Worm (Caenorhabditis elegans) whole organism, late embryonic: ENCODE results near the gene dnj-19.

ENCODE experiments used
- ceh-24 ChIP-seq: sonication (generic microtip); optimal IDR thresholded peaks from 2 replicates; lab custom pipeline; 2016; ENCODE audit warnings: mild to moderate bottlenecking, missing genetic modification characterization, missing compliant biosample characterization
- dve-1 ChIP-seq: sonication (generic microtip); optimal IDR thresholded peaks from 2 replicates; lab custom pipeline; 2017; ENCODE audit warnings: antibody characterized with exemption, mild to moderate bottlenecking, missing genetic modification characterization, missing compliant biosample characterization
- eyg-1 ChIP-seq: sonication (generic microtip); optimal IDR thresholded peaks from 2 replicates; lab custom pipeline; 2016; ENCODE audit warnings: missing genotype, missing genetic modification characterization, missing compliant biosample characterization
- nhr-11 ChIP-seq: fragments of 150-350 bp; optimal IDR thresholded peaks from 2 replicates; lab custom pipeline; 2014; ENCODE audit warnings: missing biosample characterization, missing genetic modification characterization
- unc-86 ChIP-seq: sonication (generic microtip); optimal IDR thresholded peaks from 2 replicates; lab custom pipeline; 2016; ENCODE audit warnings: missing genetic modification characterization, missing compliant biosample characterization

- TF ChIP-seq unc-86 (tag; lab: Kevin White, UChicago) = no peak
- no peak for TF ChIP-seq nhr-11
- TF ChIP-seq dve-1 (tag; lab: Kevin White, UChicago) = no peak
- no peak for TF ChIP-seq ceh-24 (tag; lab: Kevin White, UChicago)
- no peak for TF ChIP-seq eyg-1
Measured at ce11 chrV:5523260-5523659, 18.6 kb upstream of the dnj-19 start.
